Worm (Caenorhabditis elegans) whole organism, L2 larva: ENCODE measurements around the gene atln-1.

Source experiments
- C34F6.9 ChIP-seq: fragments of 150-350 bp; optimal IDR thresholded peaks from 2 replicates; lab custom pipeline; 2014; ENCODE audit warnings: missing biosample characterization, missing genetic modification characterization
- F13H6.1 ChIP-seq: sonication (generic microtip); optimal IDR thresholded peaks from 2 replicates; lab custom pipeline; 2016; ENCODE audit warnings: missing genetic modification characterization, missing compliant biosample characterization
- R02D3.7 ChIP-seq: fragments of 150-350 bp; optimal IDR thresholded peaks from 2 replicates; lab custom pipeline; 2014; ENCODE audit warnings: missing biosample characterization, missing genetic modification characterization
- Y55F3AM.14 ChIP-seq: fragments of 200-800 bp; sonication (Bioruptor generic); optimal IDR thresholded peaks from 2 replicates; lab custom pipeline; 2018; ENCODE audit warnings: mild to moderate bottlenecking, missing genetic modification characterization, missing compliant biosample characterization
- ZK546.5 ChIP-seq: sonication (generic microtip); optimal IDR thresholded peaks from 2 replicates; lab custom pipeline; 2017; ENCODE audit warnings: missing biosample characterization, missing genetic modification characterization
- alr-1 ChIP-seq: fragments of 150-350 bp; optimal IDR thresholded peaks from 2 replicates; lab custom pipeline; 2014; ENCODE audit warnings: missing biosample characterization, missing genetic modification characterization
- blmp-1 ChIP-seq: sonication (generic microtip); optimal IDR thresholded peaks from 2 replicates; lab custom pipeline; 2017; ENCODE audit warnings: missing genetic modification characterization, mild to moderate bottlenecking, missing compliant biosample characterization, antibody characterized with exemption, moderate library complexity; ENCODE audit not compliant: insufficient read depth
- ceh-16 ChIP-seq: fragments of 150-350 bp; optimal IDR thresholded peaks from 2 replicates; lab custom pipeline; 2014; ENCODE audit warnings: missing biosample characterization, missing genetic modification characterization
- ceh-82 ChIP-seq: fragments of 150-350 bp; optimal IDR thresholded peaks from 2 replicates; lab custom pipeline; 2014; ENCODE audit warnings: missing biosample characterization, missing genetic modification characterization
- crh-2 ChIP-seq: sonication (generic microtip); optimal IDR thresholded peaks from 2 replicates; lab custom pipeline; 2017; ENCODE audit warnings: missing biosample characterization, missing genetic modification characterization
- dmd-4 ChIP-seq: sonication (generic microtip); optimal IDR thresholded peaks from 2 replicates; lab custom pipeline; 2017; ENCODE audit warnings: missing biosample characterization, missing genetic modification characterization
- elt-3 ChIP-seq: sonication (generic microtip); optimal IDR thresholded peaks from 2 replicates; lab custom pipeline; 2017; ENCODE audit warnings: missing biosample characterization, missing genetic modification characterization
- fos-1 ChIP-seq: fragments of 150-350 bp; optimal IDR thresholded peaks from 2 replicates; lab custom pipeline; 2014; ENCODE audit warnings: missing biosample characterization, missing genetic modification characterization
- gmeb-1 ChIP-seq: fragments of 150-350 bp; optimal IDR thresholded peaks from 2 replicates; lab custom pipeline; 2014; ENCODE audit warnings: missing biosample characterization, missing genetic modification characterization
- lin-13 ChIP-seq: fragments of 150-350 bp; optimal IDR thresholded peaks from 2 replicates; lab custom pipeline; 2014; ENCODE audit warnings: missing biosample characterization, missing genetic modification reagents, missing genetic modification characterization
- lsy-2 ChIP-seq, 2 experiments: fragments of 150-350 bp in 1 of 2; sonication (generic microtip) in 1 of 2; optimal IDR thresholded peaks; 2 replicates each; lab custom pipeline; 2014 to 2017; ENCODE audit warnings: missing biosample characterization in 2 of 2, missing genetic modification characterization in 2 of 2
- mab-5 ChIP-seq: fragments of 150-350 bp; optimal IDR thresholded peaks from 2 replicates; lab custom pipeline; 2014; ENCODE audit warnings: missing biosample characterization, missing genetic modification characterization
- mbf-1 ChIP-seq: sonication (generic microtip); optimal IDR thresholded peaks from 2 replicates; lab custom pipeline; 2017; ENCODE audit warnings: missing biosample characterization, missing genetic modification characterization
- mdl-1 ChIP-seq, 2 experiments: fragments of 150-350 bp in 1 of 2; sonication (generic microtip) in 1 of 2; optimal IDR thresholded peaks; 2 replicates each; lab custom pipeline; 2017; ENCODE audit warnings: missing biosample characterization in 2 of 2, missing genetic modification characterization in 2 of 2
- nhr-129 ChIP-seq: fragments of 150-350 bp; optimal IDR thresholded peaks from 2 replicates; lab custom pipeline; 2014; ENCODE audit warnings: missing biosample characterization, missing genetic modification characterization
- nhr-21 ChIP-seq: fragments of 150-350 bp; optimal IDR thresholded peaks from 2 replicates; lab custom pipeline; 2014; ENCODE audit warnings: missing biosample characterization, missing genetic modification characterization
- nhr-23 ChIP-seq: fragments of 150-350 bp; optimal IDR thresholded peaks from 2 replicates; lab custom pipeline; 2014; ENCODE audit warnings: missing biosample characterization, missing genetic modification reagents, missing genetic modification characterization
- nhr-237 ChIP-seq: fragments of 150-350 bp; optimal IDR thresholded peaks from 2 replicates; lab custom pipeline; 2014; ENCODE audit warnings: missing biosample characterization, missing genetic modification characterization
- nhr-25 ChIP-seq: fragments of 150-350 bp; sonication (generic microtip); optimal IDR thresholded peaks from 3 replicates; lab custom pipeline; 2014; ENCODE audit warnings: missing biosample characterization, missing genetic modification characterization
- nhr-77 ChIP-seq: fragments of 150-350 bp; optimal IDR thresholded peaks from 2 replicates; lab custom pipeline; 2014; ENCODE audit warnings: missing biosample characterization, missing genetic modification characterization
- peb-1 ChIP-seq: fragments of 150-350 bp; optimal IDR thresholded peaks from 2 replicates; lab custom pipeline; 2014; ENCODE audit warnings: missing biosample characterization, missing genetic modification characterization
- skn-1 ChIP-seq: sonication (generic microtip); optimal IDR thresholded peaks from 2 replicates; lab custom pipeline; 2017; ENCODE audit warnings: missing biosample characterization, missing genetic modification characterization
- sma-3 ChIP-seq: sonication (generic microtip); optimal IDR thresholded peaks from 2 replicates; lab custom pipeline; 2016; ENCODE audit warnings: missing genetic modification reagents, missing genetic modification characterization, missing compliant biosample characterization
- sma-9 ChIP-seq, 2 experiments: fragments of 150-350 bp in 1 of 2; sonication (generic microtip) in 1 of 2; optimal IDR thresholded peaks; 2 replicates each; lab custom pipeline; 2014 to 2016; ENCODE audit warnings: missing genetic modification characterization in 2 of 2, mild to moderate bottlenecking in 1 of 2, missing biosample characterization in 1 of 2, missing compliant biosample characterization in 1 of 2, missing genetic modification reagents in 1 of 2, moderate library complexity in 1 of 2
- snpc-4 ChIP-seq: fragments of 150-350 bp; optimal IDR thresholded peaks from 2 replicates; lab custom pipeline; 2014; ENCODE audit warnings: missing biosample characterization, missing genetic modification characterization
- unc-55 ChIP-seq: fragments of 150-350 bp; sonication (generic microtip); optimal IDR thresholded peaks from 3 replicates; lab custom pipeline; 2014; ENCODE audit warnings: missing biosample characterization, missing genetic modification reagents, missing genetic modification characterization
- unc-62 ChIP-seq: fragments of 150-350 bp; optimal IDR thresholded peaks from 2 replicates; lab custom pipeline; 2014; ENCODE audit warnings: missing biosample characterization, missing genetic modification reagents, missing genetic modification characterization
- ztf-11 ChIP-seq: sonication (generic microtip); optimal IDR thresholded peaks from 2 replicates; lab custom pipeline; 2017; ENCODE audit warnings: missing biosample characterization, missing genetic modification characterization

atln-1 gene

DNA sequence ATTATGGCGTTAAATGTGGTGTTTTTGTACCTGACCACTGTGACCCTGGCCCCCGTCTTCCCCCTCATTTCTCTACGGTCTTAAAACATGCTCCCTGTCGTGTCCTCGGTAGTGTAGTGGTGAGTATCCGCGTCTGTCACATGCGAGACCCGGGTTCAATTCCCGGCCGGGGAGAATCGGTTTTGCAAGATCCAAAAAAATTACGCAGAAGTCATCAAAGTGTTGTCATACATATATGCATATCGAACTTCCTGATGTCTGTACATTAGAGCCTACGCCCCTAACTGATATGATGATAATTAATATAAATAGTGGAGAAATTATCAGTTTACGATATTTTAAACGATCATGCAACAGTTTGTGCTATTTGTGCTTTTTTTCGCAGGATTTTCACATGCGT lies 17.0 kb downstream of the atln-1 start, which contains the start of gene Y54G2A.45:
Y54G2A.45 (plus strand) TSS at position 333 of the 400 bp plus-strand sequence.
- no peak for TF ChIP-seq mab-5 (tag; lab: Kevin White, UChicago)
- TF ChIP-seq unc-62 (GFP tag; lab: Kevin White, UChicago) = no peak
- peak in 1 of 2 experiments; percentile 48 for TF ChIP-seq lsy-2 (tag; optimal IDR thresholded peaks at IDR 0.05; lab: Kevin White, UChicago)
- TF ChIP-seq nhr-237 (tag; lab: Kevin White, UChicago) = no peak
- TF ChIP-seq C34F6.9 = no peak
- peak; percentile 41 for TF ChIP-seq skn-1
- TF ChIP-seq crh-2 = peak; percentile 62
- peak; percentile 28 for TF ChIP-seq lin-13
- TF ChIP-seq ceh-16 (tag; lab: Kevin White, UChicago) = no peak
- TF ChIP-seq nhr-77 (tag; lab: Kevin White, UChicago) = no peak
- TF ChIP-seq Y55F3AM.14 (GFP tag; lab: Kevin White, UChicago) = peak; percentile 11
- TF ChIP-seq sma-3 (GFP tag; lab: Kevin White, UChicago) = peak; percentile 19
- TF ChIP-seq sma-9 (GFP tag; optimal IDR thresholded peaks at IDR 0.05; lab: Kevin White, UChicago) = peak; percentile 16
- no peak for TF ChIP-seq sma-9 (tag; optimal IDR thresholded peaks at IDR 0.05; lab: Kevin White, UChicago)
- peak; percentile 42 for TF ChIP-seq gmeb-1
- TF ChIP-seq elt-3 (tag; lab: Kevin White, UChicago) = no peak
- TF ChIP-seq F13H6.1 (tag; lab: Kevin White, UChicago) = peak; percentile 23
- peak; percentile 16 for TF ChIP-seq nhr-129
- peak; percentile 90 for TF ChIP-seq fos-1 (tag; lab: Kevin White, UChicago)
- peak; percentile 37 for TF ChIP-seq unc-55 (GFP tag; lab: Kevin White, UChicago)
- no peak for TF ChIP-seq dmd-4 (tag; lab: Kevin White, UChicago)
- TF ChIP-seq, all 48 proteins: peak for 12

ce11 chrIV:2808154-2808553 lies 19.7 kb downstream of the atln-1 start:
- TF ChIP-seq unc-55 (GFP tag; lab: Kevin White, UChicago) (no peak), nhr-21 (tag; lab: Kevin White, UChicago) (no peak), nhr-77 (tag; lab: Kevin White, UChicago) (no peak), R02D3.7 (tag; lab: Kevin White, UChicago) (no peak), sma-3 (GFP tag; lab: Kevin White, UChicago) (no peak), nhr-23 (tag; lab: Kevin White, UChicago) (no peak), Y55F3AM.14 (GFP tag; lab: Kevin White, UChicago) (no peak), C34F6.9 (no peak), mdl-1 (tag; optimal IDR thresholded peaks at IDR 0.05; lab: Kevin White, UChicago) (no peak)

- no peak for TF ChIP-seq ZK546.5
- no peak for TF ChIP-seq alr-1
- no peak for TF ChIP-seq sma-3 (GFP tag; lab: Kevin White, UChicago)
- no peak for TF ChIP-seq snpc-4
- TF ChIP-seq Y55F3AM.14 (GFP tag; lab: Kevin White, UChicago) = no peak
- no peak for TF ChIP-seq dmd-4 (tag; lab: Kevin White, UChicago)
- no peak for TF ChIP-seq peb-1 (tag; lab: Kevin White, UChicago)
- TF ChIP-seq nhr-23 (tag; lab: Kevin White, UChicago) = no peak
- no peak for TF ChIP-seq unc-62 (GFP tag; lab: Kevin White, UChicago)
- no peak for TF ChIP-seq gmeb-1
- no peak for TF ChIP-seq nhr-77 (tag; lab: Kevin White, UChicago)
- no peak for TF ChIP-seq unc-55 (GFP tag; lab: Kevin White, UChicago)
- no peak for TF ChIP-seq elt-3 (tag; lab: Kevin White, UChicago)
- no peak for TF ChIP-seq ztf-11 (tag; lab: Kevin White, UChicago)
- no peak for TF ChIP-seq mbf-1 (tag; lab: Kevin White, UChicago)
- no peak for TF ChIP-seq nhr-25 (tag; lab: Kevin White, UChicago)
- no peak for TF ChIP-seq blmp-1 (tag; lab: Kevin White, UChicago)
- TF ChIP-seq nhr-237 (tag; lab: Kevin White, UChicago) = no peak
- no peak for TF ChIP-seq ceh-82 (tag; lab: Kevin White, UChicago)
These were observed 20.7 kb downstream of the atln-1 start, which contains the start of gene Y54G2A.76 for ce11 chrIV:2809208-2809607. Gene Y54G2A.76, plus strand, starts transcription at chrIV:2809410.

ce11 chrIV:2817038-2817437 lies 28.5 kb downstream of the atln-1 start:
- TF ChIP-seq skn-1 = no peak
- no peak for TF ChIP-seq dmd-4 (tag; lab: Kevin White, UChicago)
- no peak for TF ChIP-seq sma-3 (GFP tag; lab: Kevin White, UChicago)
- no peak for TF ChIP-seq unc-62 (GFP tag; lab: Kevin White, UChicago)
- TF ChIP-seq, all 48 proteins: peak for 0
